Worm (Caenorhabditis elegans): Measurements from ENCODE around the gene lyst-1.

DNA sequence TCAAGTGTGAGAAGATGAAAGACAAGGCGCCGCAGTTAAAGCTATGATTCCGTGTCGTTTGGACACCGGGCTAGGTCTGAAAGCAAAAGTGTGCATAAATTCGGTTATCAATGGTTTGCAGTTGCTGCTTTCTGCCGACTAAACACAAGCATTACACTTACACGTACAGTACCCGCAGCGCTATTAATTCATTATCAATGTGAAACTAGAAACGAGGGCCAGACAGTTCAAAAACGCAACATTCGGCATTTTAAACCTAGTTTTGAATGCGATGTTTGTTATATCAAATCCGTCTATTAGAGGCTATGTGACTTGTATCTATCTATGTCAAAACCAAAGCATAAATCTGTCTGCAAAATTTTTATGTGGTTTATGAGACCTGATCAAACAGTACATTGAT lies 33.0 kb upstream of the lyst-1 start:
- no peak for TF ChIP-seq tab-1 (GFP tag; IDR thresholded peaks at IDR 0.05)
- no peak for TF ChIP-seq ztf-29 (GFP tag; IDR thresholded peaks at IDR 0.05)
- no peak for TF ChIP-seq flt-1 (GFP tag; IDR thresholded peaks at IDR 0.05)
- TF ChIP-seq T22C8.4 (GFP tag; IDR thresholded peaks at IDR 0.05): no peak
- TF ChIP-seq ztf-23 (GFP tag; IDR thresholded peaks at IDR 0.05): no peak
- TF ChIP-seq ref-1 (GFP tag; conservative IDR thresholded peaks at IDR 0.05): no peak

Measured in whole organism, midembryonic.